ENCODE assay signal across 3 worm cellular contexts in genomic region chrIII:7642015-7642414, ce11.
TF ChIP-seq lines count a peak whose summit lies in the region.

No protein-coding gene starts in this region.

TF ChIP-seq in whole organism, L4 larva, 104 proteins besides CTCF, POLR2A, EP300 and RAD21 (continued from another document and continues in another):
- peak; percentile 30 for TF ChIP-seq nhr-102 (tag; optimal IDR thresholded peaks at IDR 0.05; lab: Kevin White, UChicago)
- no peak for TF ChIP-seq fkh-10 (GFP tag; optimal IDR thresholded peaks at IDR 0.05; lab: Kevin White, UChicago)
- peak; percentile 32 for TF ChIP-seq nhr-11 (tag; optimal IDR thresholded peaks at IDR 0.05; lab: Kevin White, UChicago)
- peak; percentile 0 for TF ChIP-seq sdz-12 (GFP tag; optimal IDR thresholded peaks at IDR 0.05; lab: Kevin White, UChicago)
- TF ChIP-seq attf-4 (tag; optimal IDR thresholded peaks at IDR 0.05; lab: Kevin White, UChicago): no peak
- 0 out of 2 replicates have a peak, but pooled peaks have one; percentile 55 for TF ChIP-seq D1046.2 (GFP tag; IDR thresholded peaks at IDR 0.05; lab: Robert Waterston, UW)
- TF ChIP-seq ctbp-1 (GFP tag; IDR thresholded peaks at IDR 0.05; lab: Robert Waterston, UW): peak; percentile 60; the same call in 1 of the 2 replicates
- no peak for TF ChIP-seq saeg-2 (GFP tag; IDR thresholded peaks at IDR 0.05; lab: Robert Waterston, UW)
- peak; percentile 76 for TF ChIP-seq egl-43 (GFP tag; IDR thresholded peaks at IDR 0.05; lab: Robert Waterston, UW)
- no peak for TF ChIP-seq spr-3 (GFP tag; optimal IDR thresholded peaks at IDR 0.05; lab: Kevin White, UChicago)
- no peak for TF ChIP-seq Y5F2A.4 (GFP tag; optimal IDR thresholded peaks at IDR 0.05; lab: Kevin White, UChicago)
- TF ChIP-seq lir-3 (tag; optimal IDR thresholded peaks at IDR 0.05; lab: Kevin White, UChicago): no peak
- TF ChIP-seq cey-2 (tag; optimal IDR thresholded peaks at IDR 0.05; lab: Kevin White, UChicago; ENCODE audit: borderline replicate concordance, insufficient read depth): no peak
- TF ChIP-seq nhr-25 (tag; optimal IDR thresholded peaks at IDR 0.05; lab: Kevin White, UChicago; ENCODE audit: borderline replicate concordance, insufficient read depth): no peak
- TF ChIP-seq F26F4.8 (GFP tag; conservative IDR thresholded peaks at IDR 0.05; lab: Robert Waterston, UW): 0 out of 2 replicates have a peak, but pooled peaks have one; percentile 11
- TF ChIP-seq ztf-11 (tag; optimal IDR thresholded peaks at IDR 0.05; lab: Kevin White, UChicago): no peak
- peak in 1 of 2 experiments; percentile 39 for TF ChIP-seq hif-1 (tag; optimal IDR thresholded peaks at IDR 0.05; lab: Kevin White, UChicago)
- TF ChIP-seq ZK337.2 (GFP tag; IDR thresholded peaks at IDR 0.05; lab: Robert Waterston, UW): no peak
- TF ChIP-seq unc-62 (GFP tag; optimal IDR thresholded peaks at IDR 0.05 in 1 of 2; lab: Kevin White, UChicago): no peak
- TF ChIP-seq unc-62 (tag; optimal IDR thresholded peaks at IDR 0.05; lab: Kevin White, UChicago): no peak
- TF ChIP-seq mes-2 (tag; optimal IDR thresholded peaks at IDR 0.05; lab: Kevin White, UChicago; ENCODE audit: poor library complexity, severe bottlenecking): peak; percentile 69
- TF ChIP-seq skn-1 (tag; optimal IDR thresholded peaks at IDR 0.05; lab: Kevin White, UChicago): no peak
- TF ChIP-seq zip-2 (tag; optimal IDR thresholded peaks at IDR 0.05; lab: Kevin White, UChicago): no peak
- peak; percentile 69 for TF ChIP-seq unc-130 (GFP tag; optimal IDR thresholded peaks at IDR 0.05; lab: Kevin White, UChicago)
- no peak for TF ChIP-seq zfp-2 (tag; optimal IDR thresholded peaks at IDR 0.05; lab: Kevin White, UChicago)
- no peak for TF ChIP-seq ceh-62 (tag; optimal IDR thresholded peaks at IDR 0.05; lab: Kevin White, UChicago)
- TF ChIP-seq daf-19 (GFP tag; conservative IDR thresholded peaks at IDR 0.05; lab: Robert Waterston, UW): peak; percentile 79; the same call in 1 of the 2 replicates
- no peak for TF ChIP-seq dve-1 (tag; optimal IDR thresholded peaks at IDR 0.05; lab: Kevin White, UChicago; ENCODE audit: insufficient read depth)
- peak; percentile 77 for TF ChIP-seq php-3 (GFP tag; IDR thresholded peaks at IDR 0.05; lab: Robert Waterston, UW)
- no peak for TF ChIP-seq fos-1 (tag; optimal IDR thresholded peaks at IDR 0.05; lab: Kevin White, UChicago)
- TF ChIP-seq mxl-2 (GFP tag; conservative IDR thresholded peaks at IDR 0.05; lab: Robert Waterston, UW): no peak
- TF ChIP-seq nhr-10 (tag; optimal IDR thresholded peaks at IDR 0.05; lab: Kevin White, UChicago): no peak
- TF ChIP-seq zag-1 (tag; optimal IDR thresholded peaks at IDR 0.05; lab: Kevin White, UChicago): no peak
- TF ChIP-seq pha-4 (GFP tag; IDR thresholded peaks at IDR 0.05; lab: Robert Waterston, UW): no peak
- TF ChIP-seq pha-4 (tag; optimal IDR thresholded peaks at IDR 0.05; lab: Kevin White, UChicago): no peak
- TF ChIP-seq R02D3.7 (tag; optimal IDR thresholded peaks at IDR 0.05; lab: Kevin White, UChicago): no peak
- no peak for TF ChIP-seq F37D6.2 (tag; optimal IDR thresholded peaks at IDR 0.05; lab: Kevin White, UChicago)
- TF ChIP-seq nhr-48 (tag; optimal IDR thresholded peaks at IDR 0.05; lab: Kevin White, UChicago): peak; percentile 59
- TF ChIP-seq nhr-6 (tag; optimal IDR thresholded peaks at IDR 0.05; lab: Kevin White, UChicago): no peak
- TF ChIP-seq pqm-1 (tag; optimal IDR thresholded peaks at IDR 0.05; lab: Kevin White, UChicago): no peak
- TF ChIP-seq arid-1 (GFP tag; conservative IDR thresholded peaks at IDR 0.05; lab: Robert Waterston, UW): peak; percentile 74
- no peak for TF ChIP-seq aha-1 (tag; lab: Kevin White, UChicago)
- TF ChIP-seq ces-1 (GFP tag; optimal IDR thresholded peaks at IDR 0.05; lab: Kevin White, UChicago): no peak
- no peak for TF ChIP-seq lin-39 (tag; optimal IDR thresholded peaks at IDR 0.05; lab: Kevin White, UChicago)

TF ChIP-seq in whole organism, late embryonic, 69 proteins besides CTCF, POLR2A, EP300 and RAD21 (continued from another document):
- TF ChIP-seq K02D7.2 (tag; optimal IDR thresholded peaks at IDR 0.05; lab: Kevin White, UChicago) (no peak), elt-2 (tag; optimal IDR thresholded peaks at IDR 0.05; lab: Kevin White, UChicago) (no peak), lim-6 (tag; optimal IDR thresholded peaks at IDR 0.05; lab: Kevin White, UChicago) (no peak), unc-55 (GFP tag; optimal IDR thresholded peaks at IDR 0.05; lab: Kevin White, UChicago) (no peak), elt-4 (tag; optimal IDR thresholded peaks at IDR 0.05; lab: Kevin White, UChicago) (no peak), unc-42 (tag; optimal IDR thresholded peaks at IDR 0.05; lab: Kevin White, UChicago) (no peak), ceh-30 (tag; optimal IDR thresholded peaks at IDR 0.05; lab: Kevin White, UChicago) (no peak), rnt-1 (tag; optimal IDR thresholded peaks at IDR 0.05; lab: Kevin White, UChicago) (peak; percentile 17), T23F11.4 (GFP tag; optimal IDR thresholded peaks at IDR 0.05; lab: Kevin White, UChicago) (peak; percentile 9), pqm-1 (tag; optimal IDR thresholded peaks at IDR 0.05; lab: Kevin White, UChicago) (no peak), Y22D7AL.16 (tag; optimal IDR thresholded peaks at IDR 0.05; lab: Kevin White, UChicago) (peak; percentile 48), nfya-1 (tag; optimal IDR thresholded peaks at IDR 0.05; lab: Kevin White, UChicago) (no peak), dmd-4 (tag; optimal IDR thresholded peaks at IDR 0.05; lab: Kevin White, UChicago; ENCODE audit: borderline replicate concordance) (no peak), tbx-2 (tag; optimal IDR thresholded peaks at IDR 0.05; lab: Kevin White, UChicago) (peak; percentile 60), nhr-11 (tag; optimal IDR thresholded peaks at IDR 0.05; lab: Kevin White, UChicago) (no peak), ceh-9 (tag; optimal IDR thresholded peaks at IDR 0.05; lab: Kevin White, UChicago) (no peak), zip-5 (tag; optimal IDR thresholded peaks at IDR 0.05; lab: Kevin White, UChicago) (no peak), pax-1 (tag; optimal IDR thresholded peaks at IDR 0.05; lab: Kevin White, UChicago) (no peak), odd-2 (tag; optimal IDR thresholded peaks at IDR 0.05; lab: Kevin White, UChicago) (no peak), fkh-10 (GFP tag; optimal IDR thresholded peaks at IDR 0.05; lab: Kevin White, UChicago) (no peak), ceh-14 (tag; optimal IDR thresholded peaks at IDR 0.05; lab: Kevin White, UChicago) (no peak), unc-86 (tag; optimal IDR thresholded peaks at IDR 0.05; lab: Kevin White, UChicago) (no peak), nhr-232 (tag; optimal IDR thresholded peaks at IDR 0.05; lab: Kevin White, UChicago) (peak; percentile 5), ahr-1 (tag; optimal IDR thresholded peaks at IDR 0.05; lab: Kevin White, UChicago) (peak; percentile 47), lin-11 (tag; optimal IDR thresholded peaks at IDR 0.05; lab: Kevin White, UChicago) (peak; percentile 21), ceh-19 (GFP tag; optimal IDR thresholded peaks at IDR 0.05; lab: Kevin White, UChicago) (peak; percentile 72), ama-1 (optimal IDR thresholded peaks at IDR 0.05; lab: Kevin White, UChicago) (no peak), ref-2 (tag; optimal IDR thresholded peaks at IDR 0.05; lab: Kevin White, UChicago) (no peak), C38D4.7 (GFP tag; optimal IDR thresholded peaks at IDR 0.05; lab: Kevin White, UChicago) (peak; percentile 36), syd-9 (tag; optimal IDR thresholded peaks at IDR 0.05; lab: Kevin White, UChicago) (no peak), fkh-6 (tag; optimal IDR thresholded peaks at IDR 0.05; lab: Kevin White, UChicago) (peak; percentile 58), ceh-6 (GFP tag; optimal IDR thresholded peaks at IDR 0.05; lab: Kevin White, UChicago) (peak; percentile 44), ceh-24 (tag; optimal IDR thresholded peaks at IDR 0.05; lab: Kevin White, UChicago) (no peak), ceh-22 (tag; optimal IDR thresholded peaks at IDR 0.05; lab: Kevin White, UChicago) (no peak), hlh-8 (tag; optimal IDR thresholded peaks at IDR 0.05; lab: Kevin White, UChicago) (no peak), ceh-2 (tag; optimal IDR thresholded peaks at IDR 0.05; lab: Kevin White, UChicago) (no peak), K09A11.1 (tag; optimal IDR thresholded peaks at IDR 0.05; lab: Kevin White, UChicago; ENCODE audit: insufficient read depth) (no peak), pag-3 (tag; optimal IDR thresholded peaks at IDR 0.05; lab: Kevin White, UChicago; ENCODE audit: borderline replicate concordance) (no peak), eyg-1 (tag; optimal IDR thresholded peaks at IDR 0.05; lab: Kevin White, UChicago) (no peak), ceh-34 (tag; optimal IDR thresholded peaks at IDR 0.05; lab: Kevin White, UChicago) (no peak), pros-1 (tag; optimal IDR thresholded peaks at IDR 0.05; lab: Kevin White, UChicago) (no peak)

TF ChIP-seq in whole organism, mixed stage, embryonic, 35 proteins besides CTCF, POLR2A, EP300 and RAD21 (continued from another document):
- TF ChIP-seq snpc-4 (tag; optimal IDR thresholded peaks at IDR 0.05; lab: Kevin White, UChicago): no peak
- TF ChIP-seq cnd-1 (tag; optimal IDR thresholded peaks at IDR 0.05; lab: Kevin White, UChicago): peak; percentile 63
